Fruit fly (Drosophila melanogaster): Measurements from ENCODE around the gene crp.
A peak's percentile ranks its signal among the peaks of the same experiment; 100 is the strongest.

DNA sequence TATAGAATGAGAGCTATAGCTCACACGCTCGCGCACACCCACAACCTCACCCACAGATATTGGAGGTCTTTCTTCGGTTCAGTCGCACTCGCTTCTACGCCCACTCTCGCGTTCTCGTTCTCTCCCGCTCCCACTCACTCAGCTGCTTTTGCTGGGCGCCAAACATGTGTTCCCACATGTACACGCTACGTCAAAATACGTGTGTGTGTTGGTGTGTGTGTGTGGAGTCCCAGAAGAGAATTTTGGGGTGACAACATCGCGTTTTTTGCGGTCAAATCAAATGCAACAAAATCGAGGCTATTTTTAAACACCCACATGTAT lies 16.1 kb downstream of the crp start:
- TF ChIP-seq CG7101 (tag; optimal IDR thresholded peaks at IDR 0.05), result no peak
- TF ChIP-seq Clk (GFP tag; optimal IDR thresholded peaks at IDR 0.05), result no peak
- TF ChIP-seq CG14711 (tag; optimal IDR thresholded peaks at IDR 0.05), result no peak
- TF ChIP-seq tj (GFP tag; optimal IDR thresholded peaks at IDR 0.05), result no peak
- peak; percentile 85 for TF ChIP-seq Mnt (GFP tag; optimal IDR thresholded peaks at IDR 0.05)
- TF ChIP-seq CG1620 (GFP tag; optimal IDR thresholded peaks at IDR 0.05), result no peak
- no peak for TF ChIP-seq CG7045 (GFP tag; optimal IDR thresholded peaks at IDR 0.05)
- TF ChIP-seq CG33017 (tag; optimal IDR thresholded peaks at IDR 0.05), result no peak

All from whole organism, adult.